Worm (Caenorhabditis elegans) whole organism, L1 larva: ENCODE measurements around the gene ZK287.7.

Experiments used
- C16A3.4 ChIP-seq: fragments of 150-350 bp; optimal IDR thresholded peaks from 2 replicates; lab custom pipeline; 2014; ENCODE audit warnings: missing biosample characterization, missing genetic modification characterization
- aly-2 ChIP-seq: fragments of 150-350 bp; optimal IDR thresholded peaks from 2 replicates; lab custom pipeline; 2014; ENCODE audit warnings: missing biosample characterization, missing genetic modification characterization
- ama-1 ChIP-seq: fragments of 150-350 bp; optimal IDR thresholded peaks from 2 replicates; lab custom pipeline; 2014
- blmp-1 ChIP-seq: fragments of 150-350 bp; optimal IDR thresholded peaks from 2 replicates; lab custom pipeline; 2014; ENCODE audit warnings: missing biosample characterization, missing genetic modification characterization
- ceh-82 ChIP-seq, 3 experiments: fragments of 150-350 bp in 1 of 3; sonication (generic microtip) in 2 of 3; optimal IDR thresholded peaks; 2 replicates each; lab custom pipeline; 2014 to 2017; ENCODE audit warnings: missing biosample characterization in 3 of 3, missing genetic modification characterization in 3 of 3
- ceh-88 ChIP-seq: fragments of 200-800 bp; sonication (Bioruptor generic); IDR thresholded peaks from 2 replicates; pipeline ENCODE4 v1.3.6; 2022; ENCODE audit warnings: missing genetic modification characterization, missing compliant biosample characterization
- dpl-1 ChIP-seq, 3 experiments: fragments of 150-350 bp in 2 of 3; sonication (generic microtip) in 1 of 3; optimal IDR thresholded peaks; 2 replicates each; lab custom pipeline; 2014 to 2017; ENCODE audit warnings: missing biosample characterization in 3 of 3, missing genetic modification characterization in 3 of 3, missing genetic modification reagents in 3 of 3
- dsc-1 ChIP-seq: sonication (generic microtip); optimal IDR thresholded peaks from 2 replicates; lab custom pipeline; 2016; ENCODE audit warnings: mild to moderate bottlenecking, missing genetic modification characterization, missing compliant biosample characterization
- efl-1 ChIP-seq, 4 experiments: fragments of 150-350 bp; optimal IDR thresholded peaks in 3 of 4; peaks in 1 of 4; 1 replicate in 1 of 4; 2 replicates in 3 of 4; lab custom pipeline; 2014; ENCODE audit warnings: missing biosample characterization in 2 of 4, missing genetic modification characterization in 2 of 4, missing genetic modification reagents in 2 of 4
- efl-3 ChIP-seq: fragments of 200-800 bp; sonication (Bioruptor generic); optimal IDR thresholded peaks from 2 replicates; lab custom pipeline; 2018; ENCODE audit warnings: mild to moderate bottlenecking, missing genetic modification characterization, missing compliant biosample characterization
- elt-2 ChIP-seq: sonication (generic microtip); optimal IDR thresholded peaks from 2 replicates; lab custom pipeline; 2016; ENCODE audit warnings: missing genetic modification characterization, mild to moderate bottlenecking, inconsistent platforms, missing compliant biosample characterization, missing genetic modification reagents
- elt-3 ChIP-seq, 6 experiments: fragments of 150-350 bp in 1 of 6; sonication (generic microtip); optimal IDR thresholded peaks; 2 replicates each; lab custom pipeline; 2017 to 2018; ENCODE audit warnings: missing biosample characterization in 6 of 6, missing genetic modification characterization in 6 of 6, inconsistent platforms in 1 of 6
- fos-1 ChIP-seq: fragments of 150-350 bp; optimal IDR thresholded peaks from 2 replicates; lab custom pipeline; 2014; ENCODE audit warnings: missing biosample characterization, missing genetic modification characterization
- jun-1 ChIP-seq: fragments of 150-350 bp; optimal IDR thresholded peaks from 2 replicates; lab custom pipeline; 2014; ENCODE audit warnings: missing biosample characterization, missing genetic modification reagents, missing genetic modification characterization
- lin-13 ChIP-seq: fragments of 150-350 bp; optimal IDR thresholded peaks from 2 replicates; lab custom pipeline; 2014; ENCODE audit warnings: missing biosample characterization, missing genetic modification reagents, missing genetic modification characterization
- lin-14 ChIP-seq: fragments of 200-800 bp; sonication (Bioruptor generic); optimal IDR thresholded peaks from 2 replicates; lab custom pipeline; 2018; ENCODE audit warnings: mild to moderate bottlenecking, missing genetic modification characterization, moderate library complexity, missing compliant biosample characterization
- lin-15B ChIP-seq: fragments of 150-350 bp; sonication (generic microtip); optimal IDR thresholded peaks from 3 replicates; lab custom pipeline; 2014; ENCODE audit warnings: missing biosample characterization, missing genetic modification characterization
- lin-35 ChIP-seq, 2 experiments: fragments of 150-350 bp; optimal IDR thresholded peaks; 2 replicates each; lab custom pipeline; 2014; ENCODE audit warnings: missing biosample characterization in 2 of 2, missing genetic modification characterization in 2 of 2, missing genetic modification reagents in 2 of 2
- lsy-2 ChIP-seq, 2 experiments: fragments of 150-350 bp; optimal IDR thresholded peaks; 2 replicates each; lab custom pipeline; 2014; ENCODE audit warnings: missing biosample characterization in 2 of 2, missing genetic modification characterization in 2 of 2
- mdl-1 ChIP-seq, 2 experiments: fragments of 150-350 bp; optimal IDR thresholded peaks; 2 replicates each; lab custom pipeline; 2014 to 2017; ENCODE audit warnings: missing biosample characterization in 2 of 2, missing genetic modification characterization in 2 of 2, inconsistent platforms in 1 of 2
- mef-2 ChIP-seq: fragments of 150-350 bp; optimal IDR thresholded peaks from 2 replicates; lab custom pipeline; 2014; ENCODE audit warnings: missing biosample characterization, missing genetic modification characterization
- mep-1 ChIP-seq: fragments of 150-350 bp; optimal IDR thresholded peaks from 2 replicates; lab custom pipeline; 2014; ENCODE audit warnings: missing biosample characterization, missing genetic modification characterization
- nhr-19 ChIP-seq: fragments of 200-800 bp; sonication (Bioruptor generic); conservative IDR thresholded peaks from 2 replicates; pipeline ENCODE4 v1.3.6; 2022; ENCODE audit warnings: missing genetic modification characterization, missing compliant biosample characterization
- nhr-20 ChIP-seq: sonication (generic microtip); optimal IDR thresholded peaks from 2 replicates; lab custom pipeline; 2016; ENCODE audit warnings: mild to moderate bottlenecking, missing genetic modification characterization, missing compliant biosample characterization
- nhr-47 ChIP-seq: sonication (generic microtip); optimal IDR thresholded peaks from 2 replicates; lab custom pipeline; 2016; ENCODE audit warnings: mild to moderate bottlenecking, missing genetic modification characterization, moderate library complexity, missing compliant biosample characterization
- nhr-71 ChIP-seq: sonication (generic microtip); optimal IDR thresholded peaks from 2 replicates; lab custom pipeline; 2016; ENCODE audit warnings: mild to moderate bottlenecking, missing genetic modification characterization, moderate library complexity, missing compliant biosample characterization
- nhr-77 ChIP-seq: fragments of 150-350 bp; optimal IDR thresholded peaks from 2 replicates; lab custom pipeline; 2014; ENCODE audit warnings: missing biosample characterization, missing genetic modification characterization
- nhr-85 ChIP-seq: sonication (generic microtip); peaks from one replicate; lab custom pipeline; 2016; ENCODE audit warnings: missing genetic modification characterization, inconsistent platforms, missing compliant biosample characterization
- nhr-90 ChIP-seq: sonication (generic microtip); optimal IDR thresholded peaks from 2 replicates; lab custom pipeline; 2016; ENCODE audit warnings: mild to moderate bottlenecking, missing genetic modification characterization, missing compliant biosample characterization; ENCODE audit not compliant: poor library complexity
- rnt-1 ChIP-seq: sonication (generic microtip); optimal IDR thresholded peaks from 2 replicates; lab custom pipeline; 2016; ENCODE audit warnings: mild to moderate bottlenecking, missing genetic modification characterization, moderate library complexity, missing compliant biosample characterization
- skn-1 ChIP-seq: fragments of 150-350 bp; optimal IDR thresholded peaks from 2 replicates; lab custom pipeline; 2014; ENCODE audit warnings: missing biosample characterization, missing genetic modification characterization
- snu-23 ChIP-seq: sonication (generic microtip); optimal IDR thresholded peaks from 2 replicates; lab custom pipeline; 2016; ENCODE audit warnings: missing genetic modification characterization, missing compliant biosample characterization
- sup-37 ChIP-seq: fragments of 200-800 bp; sonication (Bioruptor generic); optimal IDR thresholded peaks from 2 replicates; lab custom pipeline; 2018; ENCODE audit warnings: mild to moderate bottlenecking, missing genetic modification characterization, missing compliant biosample characterization
- swsn-7 ChIP-seq: sonication (generic microtip); optimal IDR thresholded peaks from 2 replicates; lab custom pipeline; 2016; ENCODE audit warnings: missing genetic modification characterization, missing compliant biosample characterization
- tlp-1 ChIP-seq: fragments of 150-350 bp; optimal IDR thresholded peaks from 2 replicates; lab custom pipeline; 2014; ENCODE audit warnings: missing biosample characterization, missing genetic modification characterization
- unc-30 ChIP-seq: sonication (generic microtip); optimal IDR thresholded peaks from 2 replicates; lab custom pipeline; 2017; ENCODE audit warnings: missing biosample characterization, missing genetic modification characterization
- xbp-1 ChIP-seq: sonication (generic microtip); optimal IDR thresholded peaks from 2 replicates; lab custom pipeline; 2016; ENCODE audit warnings: missing genetic modification characterization, missing compliant biosample characterization
- ztf-4 ChIP-seq: fragments of 150-350 bp; optimal IDR thresholded peaks from 2 replicates; lab custom pipeline; 2014; ENCODE audit warnings: missing biosample characterization, missing genetic modification characterization

The ZK287.7 gene

DNA sequence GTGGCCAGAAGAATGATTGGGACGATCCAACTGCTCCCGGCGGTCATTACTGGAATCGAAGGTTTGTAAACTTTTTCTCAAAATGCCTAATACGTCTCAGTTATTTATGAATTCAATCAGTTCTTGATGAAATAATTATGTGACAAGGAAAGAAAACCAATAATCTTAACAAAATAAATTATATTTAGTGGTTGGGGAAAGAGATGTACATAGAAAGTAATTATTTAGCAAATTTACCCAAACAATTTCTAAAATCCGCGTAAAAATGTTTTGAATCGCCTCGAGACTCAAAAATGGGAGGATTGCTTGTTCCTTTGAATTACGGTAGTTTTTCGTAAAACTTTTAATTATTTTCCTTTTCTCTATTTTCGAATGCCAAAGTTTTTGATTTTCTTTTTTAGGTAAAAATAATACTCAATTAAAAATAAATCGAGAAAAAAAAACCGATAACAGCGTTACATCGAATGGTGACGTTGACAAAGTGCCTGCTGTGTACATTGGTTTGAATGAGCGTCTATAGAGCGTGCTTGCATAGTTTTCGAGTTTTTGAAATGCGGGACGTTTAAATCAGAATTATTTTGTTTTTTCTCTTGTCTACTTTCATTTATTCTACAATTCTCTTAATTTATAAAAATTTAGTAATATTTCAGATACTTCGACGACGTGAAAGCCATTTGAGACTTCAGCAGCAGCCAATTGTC lies 36.8 kb downstream of the ZK287.7 start, which contains the start of the genes aagr-3 and drap-1:
aagr-3 (minus strand) TSS at position 51 of the 701 bp plus-strand sequence.
drap-1 (plus strand) TSS at position 645 of the 701 bp plus-strand sequence.
- TF ChIP-seq nhr-47 (tag; lab: Kevin White, UChicago) (peak; percentile 20), nhr-90 (peak; percentile 50), C16A3.4 (tag; lab: Kevin White, UChicago) (peak; percentile 76), lin-13 (GFP tag; lab: Kevin White, UChicago) (peak; percentile 39), elt-3 (tag; optimal IDR thresholded peaks at IDR 0.05; lab: Kevin White, UChicago) (peak in 1 of 6 experiments; percentile 65), lsy-2 (tag; optimal IDR thresholded peaks at IDR 0.05; lab: Kevin White, UChicago) (peak; percentile 51 to 88), unc-30 (tag; lab: Kevin White, UChicago) (no peak), efl-1 (optimal IDR thresholded peaks at IDR 0.05; lab: Kevin White, UChicago) (peak; percentile 21 to 71), efl-1 (GFP tag; optimal IDR thresholded peaks at IDR 0.05 in 1 of 2; lab: Kevin White, UChicago) (peak; percentile 80 to 97), nhr-85 (tag; lab: Kevin White, UChicago) (peak; percentile 52), lin-15B (tag; lab: Kevin White, UChicago) (peak; percentile 56), rnt-1 (tag; lab: Kevin White, UChicago) (peak; percentile 12), nhr-77 (tag; lab: Kevin White, UChicago) (peak; percentile 19), mdl-1 (tag; optimal IDR thresholded peaks at IDR 0.05; lab: Kevin White, UChicago) (peak in 1 of 2 experiments; percentile 42), dpl-1 (GFP tag; optimal IDR thresholded peaks at IDR 0.05; lab: Kevin White, UChicago) (peak; percentile 52 to 84 (median 75)), nhr-19 (peak; percentile 40), mef-2 (tag; lab: Kevin White, UChicago) (no peak), elt-2 (peak; percentile 11), fos-1 (tag; lab: Kevin White, UChicago) (peak; percentile 36), jun-1 (peak; percentile 3), lin-35 (GFP tag; optimal IDR thresholded peaks at IDR 0.05; lab: Kevin White, UChicago) (peak; percentile 79 to 89), sup-37 (GFP tag; lab: Kevin White, UChicago) (no peak), snu-23 (GFP tag; lab: Kevin White, UChicago) (peak; percentile 51), nhr-20 (tag; lab: Kevin White, UChicago) (peak; percentile 48), aly-2 (tag; lab: Kevin White, UChicago) (no peak), nhr-71 (tag; lab: Kevin White, UChicago) (peak; percentile 63), xbp-1 (tag; lab: Kevin White, UChicago) (peak; percentile 99), ceh-82 (tag; optimal IDR thresholded peaks at IDR 0.05; lab: Kevin White, UChicago) (peak in 1 of 3 experiments; percentile 31), blmp-1 (tag; lab: Kevin White, UChicago) (peak; percentile 67), tlp-1 (tag; lab: Kevin White, UChicago) (no peak), dsc-1 (tag; lab: Kevin White, UChicago) (no peak), swsn-7 (tag; lab: Kevin White, UChicago) (peak; percentile 36), lin-14 (GFP tag; lab: Kevin White, UChicago) (peak; percentile 58), skn-1 (tag; lab: Kevin White, UChicago) (peak; percentile 12), ama-1 (peak; percentile 37), ceh-88 (GFP tag; lab: Robert Waterston, UW) (no peak), mep-1 (tag; lab: Kevin White, UChicago) (peak; percentile 54), efl-3 (GFP tag; lab: Kevin White, UChicago) (no peak), ztf-4 (tag; lab: Kevin White, UChicago) (peak; percentile 12)
- TF ChIP-seq, all 84 proteins: peak for 30
